Fruit fly (Drosophila melanogaster) whole organism, prepupa: ENCODE data around the gene CG33920.

Source experiments
- CG3032 ChIP-seq: fragments of 200-800 bp; optimal IDR thresholded peaks from 2 replicates; lab custom pipeline; 2019; ENCODE audit warnings: missing biosample characterization, mild to moderate bottlenecking, missing genetic modification characterization, moderate library complexity
- CG6854 ChIP-seq: fragments of 200-800 bp; sonication (Bioruptor generic); optimal IDR thresholded peaks from 2 replicates; lab custom pipeline; 2017; ENCODE audit warnings: missing biosample characterization, mild to moderate bottlenecking, missing genetic modification characterization
- Eip78C ChIP-seq: fragments of 200-800 bp; sonication (Bioruptor generic); peaks from one replicate; lab custom pipeline; 2016; ENCODE audit warnings: missing biosample characterization, missing genetic modification characterization
- Gug ChIP-seq: fragments of 200-800 bp; sonication (Bioruptor generic); IDR thresholded peaks from 2 replicates; pipeline ENCODE4 v1.3.6; 2022; ENCODE audit warnings: missing biosample characterization, missing genetic modification characterization
- Hr38 ChIP-seq: sonication (Bioruptor generic); optimal IDR thresholded peaks from 2 replicates; lab custom pipeline; 2016; ENCODE audit warnings: missing biosample characterization, missing genetic modification characterization
- Hr39 ChIP-seq: fragments of 200-800 bp; sonication (Bioruptor generic); optimal IDR thresholded peaks from 2 replicates; lab custom pipeline; 2016; ENCODE audit warnings: missing biosample characterization, missing genetic modification characterization
- lz ChIP-seq: fragments of 200-800 bp; sonication (Bioruptor generic); optimal IDR thresholded peaks from 3 replicates; lab custom pipeline; 2016; ENCODE audit warnings: missing biosample characterization, missing genetic modification characterization

DNA sequence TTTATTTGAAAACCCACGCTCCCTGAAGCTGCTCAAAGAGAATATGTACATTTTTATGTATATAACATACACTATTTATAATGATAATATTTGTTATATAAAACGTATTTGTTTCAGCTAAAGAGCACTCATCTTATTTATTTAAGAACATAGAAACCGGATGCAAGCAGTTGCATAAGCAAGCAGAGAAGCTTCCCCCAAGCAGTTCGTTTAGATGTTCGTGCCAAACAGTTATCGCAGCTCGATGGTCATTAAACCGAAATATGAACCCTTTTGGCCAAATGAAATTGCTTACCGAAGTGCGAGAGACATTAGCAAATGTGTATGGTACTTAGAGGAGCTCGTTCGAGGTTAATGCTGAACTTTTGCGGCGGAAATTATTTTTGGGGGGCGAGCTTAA lies 45.1 kb upstream of the CG33920 start:
- no peak for TF ChIP-seq CG6854 (GFP tag; lab: Kevin White, UChicago)
- no peak for TF ChIP-seq CG3032 (tag; lab: Kevin White, UChicago)
- no peak for TF ChIP-seq Hr39 (GFP tag; lab: Kevin White, UChicago)
- TF ChIP-seq lz = no peak
- TF ChIP-seq Gug = no peak
- TF ChIP-seq Hr38 (GFP tag; lab: Kevin White, UChicago) = no peak
- no peak for TF ChIP-seq Eip78C (GFP tag; lab: Kevin White, UChicago)
